Worm (Caenorhabditis elegans): Measurements from ENCODE around the gene D1025.1.
A peak's percentile ranks its signal among the peaks of the same experiment; 100 is the strongest.

Gene D1025.1

DNA sequence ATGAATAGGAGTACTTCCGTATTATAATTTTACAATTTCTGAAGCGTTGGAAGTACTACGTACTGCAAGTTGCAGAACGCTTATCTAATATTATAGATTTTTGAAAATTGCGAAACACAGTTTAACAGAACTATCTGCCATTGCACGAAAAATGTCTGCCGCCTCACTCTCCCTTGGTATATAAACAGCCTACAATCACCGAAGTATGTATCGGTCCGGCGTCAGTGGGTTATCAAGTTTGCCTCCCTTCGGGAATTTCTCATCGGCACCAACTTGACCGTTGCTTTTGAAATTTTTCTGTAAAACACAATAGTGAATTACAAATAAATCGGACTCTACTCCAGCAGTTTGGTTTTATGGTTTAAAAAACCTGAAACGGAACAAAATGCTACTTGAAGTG is 43.2 kb upstream of the D1025.1 start:
- no peak for TF ChIP-seq lin-15B (tag; optimal IDR thresholded peaks at IDR 0.05)
- peak; percentile 27 for TF ChIP-seq dve-1 (tag; optimal IDR thresholded peaks at IDR 0.05; ENCODE audit: insufficient read depth)
- no peak for TF ChIP-seq daf-16 (GFP tag; optimal IDR thresholded peaks at IDR 0.05)
- peak; percentile 30 for TF ChIP-seq daf-16 (tag; optimal IDR thresholded peaks at IDR 0.05)
- no peak for TF ChIP-seq tag-97 (GFP tag; IDR thresholded peaks at IDR 0.05)
- TF ChIP-seq D1046.2 (GFP tag; IDR thresholded peaks at IDR 0.05), result no peak
- TF ChIP-seq mes-2 (tag; optimal IDR thresholded peaks at IDR 0.05; ENCODE audit: poor library complexity, severe bottlenecking), result no peak
- peak; percentile 79; the same call in 1 of the 2 replicates for TF ChIP-seq Y105C5A.15 (GFP tag; IDR thresholded peaks at IDR 0.05)
- no peak for TF ChIP-seq madf-9 (GFP tag; conservative IDR thresholded peaks at IDR 0.05)
- TF ChIP-seq dmd-8 (GFP tag; IDR thresholded peaks at IDR 0.05), result peak; percentile 68; the same call in 1 of the 2 replicates
- TF ChIP-seq snpc-4 (tag; optimal IDR thresholded peaks at IDR 0.05), result peak; percentile 76
- peak; percentile 26; the same call in 1 of the 2 replicates for TF ChIP-seq tra-1 (GFP tag; IDR thresholded peaks at IDR 0.05)
- no peak for TF ChIP-seq daf-19 (GFP tag; conservative IDR thresholded peaks at IDR 0.05)
- TF ChIP-seq arid-1 (GFP tag; conservative IDR thresholded peaks at IDR 0.05), result no peak
- no peak for TF ChIP-seq F44E2.7 (GFP tag; IDR thresholded peaks at IDR 0.05)
- TF ChIP-seq egl-43 (GFP tag; IDR thresholded peaks at IDR 0.05), result 0 out of 2 replicates have a peak, but pooled peaks have one; percentile 44
- TF ChIP-seq lir-3 (tag; optimal IDR thresholded peaks at IDR 0.05), result no peak
- peak; percentile 47; the same call in 1 of the 2 replicates for TF ChIP-seq hmg-1.1 (GFP tag; IDR thresholded peaks at IDR 0.05)
- no peak for TF ChIP-seq fos-1 (tag; optimal IDR thresholded peaks at IDR 0.05)
- no peak for TF ChIP-seq jun-1 (tag; optimal IDR thresholded peaks at IDR 0.05)
- peak; percentile 46; the same call in 1 of the 2 replicates for TF ChIP-seq daf-8 (GFP tag; IDR thresholded peaks at IDR 0.05)
- TF ChIP-seq mxl-3 (GFP tag; optimal IDR thresholded peaks at IDR 0.05), result no peak
- TF ChIP-seq T26A8.4 (GFP tag; IDR thresholded peaks at IDR 0.05), result no peak; the same call in 1 of the 2 replicates
- no peak for TF ChIP-seq nhr-42 (GFP tag; IDR thresholded peaks at IDR 0.05)
- TF ChIP-seq mdt-29 (GFP tag; IDR thresholded peaks at IDR 0.05), result peak; percentile 57; the same call in 1 of the 2 replicates
- no peak for TF ChIP-seq nhr-76 (tag; optimal IDR thresholded peaks at IDR 0.05)
- peak; percentile 30 for TF ChIP-seq dmd-6 (GFP tag; IDR thresholded peaks at IDR 0.05)
- TF ChIP-seq spr-1 (tag; optimal IDR thresholded peaks at IDR 0.05), result no peak
- TF ChIP-seq dmd-9 (GFP tag; IDR thresholded peaks at IDR 0.05), result no peak
- peak; percentile 14 for TF ChIP-seq nhr-102 (tag; optimal IDR thresholded peaks at IDR 0.05)
- TF ChIP-seq ceh-44 (GFP tag; IDR thresholded peaks at IDR 0.05), result 0 out of 2 replicates have a peak, but pooled peaks have one; percentile 20
- peak; percentile 63; the same call in 1 of the 2 replicates for TF ChIP-seq lim-7 (GFP tag; IDR thresholded peaks at IDR 0.05)
- no peak for TF ChIP-seq aly-2 (tag; optimal IDR thresholded peaks at IDR 0.05)

DNA sequence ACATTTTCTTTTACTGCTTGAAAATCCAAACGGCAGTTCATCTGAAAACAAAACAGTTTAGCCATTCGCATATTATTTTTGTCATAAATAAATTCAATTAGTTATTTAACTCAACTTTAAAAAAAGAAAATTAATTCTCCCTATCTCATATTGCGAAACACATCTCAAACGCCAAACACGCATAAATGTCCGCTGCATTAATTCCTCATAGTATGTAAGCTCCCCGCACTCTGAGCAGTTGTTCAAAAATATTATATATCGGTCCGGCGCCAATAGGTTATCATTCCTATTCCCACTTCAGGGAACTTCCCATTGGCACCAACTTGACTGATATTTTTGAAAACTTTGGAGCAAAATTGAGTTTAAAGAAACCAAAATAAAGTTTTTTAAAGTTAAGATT is 42.4 kb upstream of the D1025.1 start:
- TF ChIP-seq snpc-4 (tag; optimal IDR thresholded peaks at IDR 0.05) (peak; percentile 87), egl-27 (tag; optimal IDR thresholded peaks at IDR 0.05) (no peak), ceh-82 (tag; optimal IDR thresholded peaks at IDR 0.05) (no peak), T26A8.4 (GFP tag; IDR thresholded peaks at IDR 0.05) (no peak), dmd-6 (GFP tag; IDR thresholded peaks at IDR 0.05) (no peak), zag-1 (tag; optimal IDR thresholded peaks at IDR 0.05) (no peak), lsy-2 (tag; optimal IDR thresholded peaks at IDR 0.05) (peak in 1 of 2 experiments; percentile 73), ztf-7 (tag; optimal IDR thresholded peaks at IDR 0.05) (no peak), F10B5.3 (tag; optimal IDR thresholded peaks at IDR 0.05) (no peak), nhr-102 (tag; optimal IDR thresholded peaks at IDR 0.05) (no peak), unc-130 (GFP tag; optimal IDR thresholded peaks at IDR 0.05) (no peak), aha-1 (tag) (no peak), hif-1 (tag; optimal IDR thresholded peaks at IDR 0.05) (no peak), jun-1 (tag; optimal IDR thresholded peaks at IDR 0.05) (no peak), gei-8 (GFP tag; optimal IDR thresholded peaks at IDR 0.05) (no peak), nhr-41 (GFP tag; IDR thresholded peaks at IDR 0.05) (no peak), zfp-3 (GFP tag; conservative IDR thresholded peaks at IDR 0.05) (no peak), aly-2 (tag; optimal IDR thresholded peaks at IDR 0.05) (no peak), hlh-30 (tag; optimal IDR thresholded peaks at IDR 0.05; ENCODE audit: insufficient read depth) (no peak), mep-1 (tag; optimal IDR thresholded peaks at IDR 0.05) (no peak), F37D6.2 (tag; optimal IDR thresholded peaks at IDR 0.05) (peak; percentile 65), egl-43 (GFP tag; IDR thresholded peaks at IDR 0.05) (no peak), zip-2 (tag; optimal IDR thresholded peaks at IDR 0.05) (no peak), ztf-11 (tag; optimal IDR thresholded peaks at IDR 0.05) (no peak), saeg-2 (GFP tag; IDR thresholded peaks at IDR 0.05) (no peak), mxl-3 (GFP tag; optimal IDR thresholded peaks at IDR 0.05) (no peak), lin-38 (GFP tag; IDR thresholded peaks at IDR 0.05) (no peak)

All from whole organism, L4 larva.